Worm (Caenorhabditis elegans) whole organism, L1 larva: ENCODE results near the gene fah-1.

ENCODE experiments used
- C34B4.2 ChIP-seq: sonication (generic microtip); optimal IDR thresholded peaks from 2 replicates; lab custom pipeline; 2017; ENCODE audit warnings: mild to moderate bottlenecking, missing genetic modification characterization, missing compliant biosample characterization
- nhr-12 ChIP-seq: sonication (generic microtip); optimal IDR thresholded peaks from 2 replicates; lab custom pipeline; 2017; ENCODE audit warnings: missing biosample characterization, missing genetic modification characterization
- nhr-237 ChIP-seq: fragments of 150-350 bp; optimal IDR thresholded peaks from 2 replicates; lab custom pipeline; 2014; ENCODE audit warnings: missing biosample characterization, missing genetic modification characterization
- nhr-76 ChIP-seq: sonication (generic microtip); optimal IDR thresholded peaks from 2 replicates; lab custom pipeline; 2017; ENCODE audit warnings: missing biosample characterization, missing genetic modification characterization
- skn-1 ChIP-seq: fragments of 150-350 bp; optimal IDR thresholded peaks from 2 replicates; lab custom pipeline; 2014; ENCODE audit warnings: missing biosample characterization, missing genetic modification characterization
- tlp-1 ChIP-seq: fragments of 150-350 bp; optimal IDR thresholded peaks from 2 replicates; lab custom pipeline; 2014; ENCODE audit warnings: missing biosample characterization, missing genetic modification characterization
- zag-1 ChIP-seq: fragments of 150-350 bp; optimal IDR thresholded peaks from 2 replicates; lab custom pipeline; 2014; ENCODE audit warnings: missing biosample characterization, missing genetic modification characterization

DNA sequence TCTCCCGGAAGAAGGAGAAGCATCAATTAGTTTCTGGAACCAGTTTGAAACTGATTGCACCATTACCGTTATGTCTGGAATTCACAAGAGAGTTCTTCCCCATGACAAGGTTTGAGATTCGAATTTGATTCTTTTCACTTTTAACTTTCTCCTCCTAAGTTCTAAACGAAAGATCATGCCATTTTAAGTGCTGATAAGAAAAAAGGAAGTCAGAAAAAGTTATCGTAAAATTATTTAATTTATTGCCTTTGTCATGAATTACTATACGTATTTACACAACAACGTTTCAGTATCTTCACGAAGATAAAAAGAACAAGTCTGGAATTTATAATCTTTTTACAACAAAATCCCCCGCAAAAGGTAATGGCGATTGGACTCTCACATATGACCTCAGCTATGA lies 11.4 kb upstream of the fah-1 start:
- no peak for TF ChIP-seq C34B4.2 (tag; lab: Kevin White, UChicago)
- no peak for TF ChIP-seq nhr-237 (tag; lab: Kevin White, UChicago)
- TF ChIP-seq nhr-12 (tag; lab: Kevin White, UChicago) = no peak
- TF ChIP-seq zag-1 = no peak
- TF ChIP-seq nhr-76 (tag; lab: Kevin White, UChicago) = no peak
- TF ChIP-seq tlp-1 = no peak
- TF ChIP-seq skn-1 (tag; lab: Kevin White, UChicago) = no peak
